Worm (Caenorhabditis elegans): Measurements from ENCODE around the gene dhhc-14.

dhhc-14 gene

DNA sequence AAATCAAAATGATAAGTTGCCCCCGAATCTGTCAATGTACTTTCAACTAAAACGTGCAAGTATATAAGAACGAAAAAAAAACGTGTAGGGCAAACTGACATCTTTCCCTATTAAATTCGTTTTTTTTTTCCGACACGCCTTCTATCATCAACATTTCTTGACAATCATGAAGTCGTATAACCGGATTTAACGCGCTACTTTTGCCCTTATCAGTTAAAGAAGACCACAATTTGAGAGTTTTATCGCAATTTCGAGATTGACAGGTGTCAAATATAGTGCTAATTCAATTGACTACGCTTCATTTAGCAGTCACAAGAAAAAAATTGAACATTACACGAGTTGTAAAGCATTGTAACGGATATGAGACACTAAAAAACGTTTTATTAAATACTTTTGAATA, 15.1 kb downstream of the dhhc-14 start (continued):
- TF ChIP-seq dve-1 (tag; optimal IDR thresholded peaks at IDR 0.05; ENCODE audit: insufficient read depth) (peak; percentile 93), nhr-10 (tag; optimal IDR thresholded peaks at IDR 0.05) (no peak), nhr-6 (tag; optimal IDR thresholded peaks at IDR 0.05) (no peak), fkh-10 (GFP tag; optimal IDR thresholded peaks at IDR 0.05) (no peak), mdl-1 (tag; optimal IDR thresholded peaks at IDR 0.05) (peak in 1 of 2 experiments; percentile 54), ztf-11 (tag; optimal IDR thresholded peaks at IDR 0.05) (no peak), ceh-62 (tag; optimal IDR thresholded peaks at IDR 0.05) (no peak), ces-1 (GFP tag; optimal IDR thresholded peaks at IDR 0.05) (no peak), dmd-8 (GFP tag; IDR thresholded peaks at IDR 0.05) (no peak), Y5F2A.4 (GFP tag; optimal IDR thresholded peaks at IDR 0.05) (no peak), lin-29 (GFP tag; IDR thresholded peaks at IDR 0.05) (no peak), arid-1 (GFP tag; conservative IDR thresholded peaks at IDR 0.05) (no peak), snpc-1.2 (GFP tag; IDR thresholded peaks at IDR 0.05) (no peak), ztf-7 (tag; optimal IDR thresholded peaks at IDR 0.05) (no peak), nhr-11 (tag; optimal IDR thresholded peaks at IDR 0.05) (no peak), dpl-1 (GFP tag; optimal IDR thresholded peaks at IDR 0.05) (no peak), lin-38 (GFP tag; IDR thresholded peaks at IDR 0.05) (no peak), ceh-82 (tag; optimal IDR thresholded peaks at IDR 0.05) (no peak), nhr-102 (tag; optimal IDR thresholded peaks at IDR 0.05) (peak; percentile 22), nhr-77 (tag; optimal IDR thresholded peaks at IDR 0.05) (peak; percentile 68), duxl-1 (tag; optimal IDR thresholded peaks at IDR 0.05; ENCODE audit: poor library complexity) (no peak), hlh-11 (tag; optimal IDR thresholded peaks at IDR 0.05) (peak; percentile 83), ZK337.2 (GFP tag; IDR thresholded peaks at IDR 0.05) (no peak), lsy-2 (tag; optimal IDR thresholded peaks at IDR 0.05) (peak in 1 of 2 experiments; percentile 41), lin-1 (GFP tag; IDR thresholded peaks at IDR 0.05) (peak; percentile 89), fos-1 (tag; optimal IDR thresholded peaks at IDR 0.05) (no peak), F44E2.7 (GFP tag; IDR thresholded peaks at IDR 0.05) (no peak), zag-1 (tag; optimal IDR thresholded peaks at IDR 0.05) (no peak), F26F4.8 (GFP tag; conservative IDR thresholded peaks at IDR 0.05) (no peak), Y48G9A.11 (GFP tag; IDR thresholded peaks at IDR 0.05) (no peak), nhr-76 (tag; optimal IDR thresholded peaks at IDR 0.05) (no peak), hlh-30 (tag; optimal IDR thresholded peaks at IDR 0.05; ENCODE audit: insufficient read depth) (peak; percentile 38), nhr-41 (GFP tag; IDR thresholded peaks at IDR 0.05) (no peak), set-16 (GFP tag; IDR thresholded peaks at IDR 0.05) (no peak), gei-8 (GFP tag; optimal IDR thresholded peaks at IDR 0.05) (no peak), egl-43 (GFP tag; IDR thresholded peaks at IDR 0.05) (no peak), R02D3.7 (tag; optimal IDR thresholded peaks at IDR 0.05) (no peak), pha-4 (GFP tag; IDR thresholded peaks at IDR 0.05) (no peak), pha-4 (tag; optimal IDR thresholded peaks at IDR 0.05) (no peak), tag-97 (GFP tag; IDR thresholded peaks at IDR 0.05) (no peak), ceh-32 (tag; optimal IDR thresholded peaks at IDR 0.05; ENCODE audit: poor library complexity) (no peak), F10B5.3 (tag; optimal IDR thresholded peaks at IDR 0.05) (no peak), hif-1 (tag; optimal IDR thresholded peaks at IDR 0.05) (no peak), lin-15B (tag; optimal IDR thresholded peaks at IDR 0.05) (no peak), lir-3 (tag; optimal IDR thresholded peaks at IDR 0.05) (no peak), ceh-28 (tag; optimal IDR thresholded peaks at IDR 0.05) (no peak), php-3 (GFP tag; IDR thresholded peaks at IDR 0.05) (peak; percentile 95), dmd-9 (GFP tag; IDR thresholded peaks at IDR 0.05) (no peak), nhr-111 (GFP tag; optimal IDR thresholded peaks at IDR 0.05) (no peak), madf-5 (GFP tag; IDR thresholded peaks at IDR 0.05) (no peak), F37D6.2 (tag; optimal IDR thresholded peaks at IDR 0.05) (no peak), cey-2 (tag; optimal IDR thresholded peaks at IDR 0.05; ENCODE audit: borderline replicate concordance, insufficient read depth) (no peak)
